Worm (Caenorhabditis elegans) whole organism, early embryonic: Measurements from ENCODE around the gene fbxa-54.

Source experiments
- B0310.2 ChIP-seq: sonication (generic microtip); optimal IDR thresholded peaks from 2 replicates; lab custom pipeline; 2016; ENCODE audit warnings: mild to moderate bottlenecking, missing genetic modification characterization, missing compliant biosample characterization
- F13C5.2 ChIP-seq: sonication (generic microtip); optimal IDR thresholded peaks from 2 replicates; lab custom pipeline; 2017; ENCODE audit warnings: mild to moderate bottlenecking, missing genetic modification characterization, inconsistent platforms, missing compliant biosample characterization
- aly-1 ChIP-seq: sonication (generic microtip); optimal IDR thresholded peaks from 2 replicates; lab custom pipeline; 2016; ENCODE audit warnings: missing genetic modification characterization, missing compliant biosample characterization
- ama-1 ChIP-seq: fragments of 150-350 bp; optimal IDR thresholded peaks from 2 replicates; lab custom pipeline; 2014
- ceh-13 ChIP-seq: fragments of 200-800 bp; sonication (Bioruptor generic); optimal IDR thresholded peaks from 2 replicates; lab custom pipeline; 2018; ENCODE audit warnings: mild to moderate bottlenecking, missing genetic modification characterization, missing compliant biosample characterization
- ceh-36 ChIP-seq: sonication (generic microtip); optimal IDR thresholded peaks from 2 replicates; lab custom pipeline; 2016; ENCODE audit warnings: missing genetic modification characterization, inconsistent platforms, missing compliant biosample characterization
- ets-7 ChIP-seq: sonication (generic microtip); optimal IDR thresholded peaks from 2 replicates; lab custom pipeline; 2016; ENCODE audit warnings: missing genotype, missing genetic modification characterization, missing compliant biosample characterization
- flt-1 ChIP-seq: fragments of 200-800 bp; sonication (Bioruptor generic); IDR thresholded peaks from 2 replicates; pipeline ENCODE4 v1.3.6; 2022; ENCODE audit warnings: missing genetic modification characterization, missing compliant biosample characterization
- hmbx-1 ChIP-seq: sonication (generic microtip); optimal IDR thresholded peaks from 2 replicates; lab custom pipeline; 2016; ENCODE audit warnings: mild to moderate bottlenecking, missing genetic modification characterization, missing compliant biosample characterization
- hmg-4 ChIP-seq: fragments of 200-800 bp; sonication (Bioruptor generic); optimal IDR thresholded peaks from 2 replicates; lab custom pipeline; 2018; ENCODE audit warnings: mild to moderate bottlenecking, missing genetic modification characterization, missing compliant biosample characterization
- hnd-1 ChIP-seq: sonication (generic microtip); optimal IDR thresholded peaks from 2 replicates; lab custom pipeline; 2016; ENCODE audit warnings: missing genetic modification characterization, missing compliant biosample characterization
- pes-1 ChIP-seq: fragments of 200-800 bp; sonication (Bioruptor generic); IDR thresholded peaks from 2 replicates; pipeline ENCODE4 v1.3.6; 2022; ENCODE audit warnings: missing genetic modification reagents, missing genetic modification characterization, missing compliant biosample characterization
- scrt-1 ChIP-seq: fragments of 200-800 bp; sonication (Bioruptor generic); IDR thresholded peaks from 2 replicates; pipeline ENCODE4 v1.3.6; 2022; ENCODE audit warnings: missing genetic modification characterization, missing compliant biosample characterization
- sea-1 ChIP-seq: fragments of 200-800 bp; sonication (Bioruptor generic); conservative IDR thresholded peaks from 2 replicates; pipeline ENCODE4 v1.3.6; 2022; ENCODE audit warnings: missing genetic modification characterization, missing compliant biosample characterization
- tbx-11 ChIP-seq: fragments of 200-800 bp; sonication (Bioruptor generic); IDR thresholded peaks from 2 replicates; pipeline ENCODE4 v1.3.6; 2022; ENCODE audit warnings: missing genetic modification characterization, missing compliant biosample characterization
- tbx-37 ChIP-seq: fragments of 200-800 bp; sonication (Bioruptor generic); conservative IDR thresholded peaks from 2 replicates; pipeline ENCODE4 v1.3.6; 2022; ENCODE audit warnings: missing genetic modification reagents, missing genetic modification characterization, missing compliant biosample characterization
- tra-4 ChIP-seq: sonication (generic microtip); optimal IDR thresholded peaks from 2 replicates; lab custom pipeline; 2017; ENCODE audit warnings: missing genetic modification characterization, missing compliant biosample characterization

The fbxa-54 gene

ce11 chrIII:950472-950871, 5.7 kb upstream of the fbxa-54 start, which contains the start of the genes fbxa-67 and fbxa-11:
TSS of gene fbxa-67 (minus strand) at chrIII:950670.
TSS of gene fbxa-11 (plus strand) at chrIII:950869.
- TF ChIP-seq ets-7 (tag; lab: Kevin White, UChicago): no peak
- no peak for TF ChIP-seq hmg-4 (GFP tag; lab: Kevin White, UChicago)
- TF ChIP-seq sea-1 (GFP tag; lab: Robert Waterston, UW): no peak
- TF ChIP-seq scrt-1 (GFP tag; lab: Robert Waterston, UW): no peak
- TF ChIP-seq pes-1 (GFP tag; lab: Robert Waterston, UW): no peak
- TF ChIP-seq ceh-13: no peak
- no peak for TF ChIP-seq ceh-36 (tag; lab: Kevin White, UChicago)
- TF ChIP-seq aly-1 (tag; lab: Kevin White, UChicago): no peak
- no peak for TF ChIP-seq ama-1 (lab: Kevin White, UChicago)
- no peak for TF ChIP-seq F13C5.2 (tag; lab: Kevin White, UChicago)
- no peak for TF ChIP-seq hnd-1 (tag; lab: Kevin White, UChicago)
- TF ChIP-seq flt-1 (GFP tag; lab: Robert Waterston, UW): no peak
- TF ChIP-seq hmbx-1: no peak
- no peak for TF ChIP-seq B0310.2 (tag; lab: Kevin White, UChicago)

- TF ChIP-seq sea-1 (GFP tag; lab: Robert Waterston, UW) (no peak), B0310.2 (tag; lab: Kevin White, UChicago) (no peak), pes-1 (GFP tag; lab: Robert Waterston, UW) (no peak), ceh-13 (no peak), tra-4 (tag; lab: Kevin White, UChicago) (no peak), ceh-36 (tag; lab: Kevin White, UChicago) (no peak), scrt-1 (GFP tag; lab: Robert Waterston, UW) (no peak), F13C5.2 (tag; lab: Kevin White, UChicago) (no peak), aly-1 (tag; lab: Kevin White, UChicago) (no peak), tbx-11 (GFP tag; lab: Robert Waterston, UW) (no peak), hmbx-1 (no peak), ets-7 (tag; lab: Kevin White, UChicago) (no peak)
Measured at ce11 chrIII:952184-952583, 4.0 kb upstream of the fbxa-54 start, which contains the start of gene fbxa-10. TSS of gene fbxa-10 (plus strand) at chrIII:952390.

DNA sequence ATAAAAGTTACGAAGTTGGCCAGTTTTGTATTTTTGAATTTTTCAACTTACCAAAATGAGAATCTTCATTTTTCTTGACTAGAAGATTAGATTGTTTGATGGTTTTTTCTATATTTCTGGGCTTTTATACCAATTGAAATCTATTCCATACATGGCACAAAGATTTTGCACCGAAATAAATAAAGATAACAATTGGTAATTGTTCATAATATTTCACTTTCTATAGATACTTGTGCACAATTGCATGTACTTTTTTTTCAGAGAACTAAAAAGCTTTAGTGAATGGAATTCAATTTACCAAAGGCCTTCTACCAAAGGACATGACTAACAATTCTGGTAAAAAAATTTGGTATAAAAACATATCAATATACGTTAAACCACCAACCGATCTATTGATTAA, 1.6 kb upstream of the fbxa-54 start, which contains the start of the genes T12B5.15 and T12B5.14:
TSS of gene T12B5.15 (minus strand) at position 101 of the 400 bp plus-strand sequence.
TSS of gene T12B5.14 (plus strand) at position 321 of the 400 bp plus-strand sequence.
- no peak for TF ChIP-seq hmbx-1
- TF ChIP-seq ama-1 (lab: Kevin White, UChicago): no peak
- TF ChIP-seq flt-1 (GFP tag; lab: Robert Waterston, UW): no peak
- no peak for TF ChIP-seq hmg-4 (GFP tag; lab: Kevin White, UChicago)
- TF ChIP-seq tra-4 (tag; lab: Kevin White, UChicago): no peak
- no peak for TF ChIP-seq aly-1 (tag; lab: Kevin White, UChicago)
- TF ChIP-seq ceh-36 (tag; lab: Kevin White, UChicago): no peak
- no peak for TF ChIP-seq tbx-37
- no peak for TF ChIP-seq ets-7 (tag; lab: Kevin White, UChicago)
- TF ChIP-seq F13C5.2 (tag; lab: Kevin White, UChicago): no peak
- no peak for TF ChIP-seq B0310.2 (tag; lab: Kevin White, UChicago)
- TF ChIP-seq tbx-11 (GFP tag; lab: Robert Waterston, UW): no peak
- no peak for TF ChIP-seq sea-1 (GFP tag; lab: Robert Waterston, UW)
- TF ChIP-seq scrt-1 (GFP tag; lab: Robert Waterston, UW): no peak
- TF ChIP-seq ceh-13: no peak
- no peak for TF ChIP-seq hnd-1 (tag; lab: Kevin White, UChicago)
- no peak for TF ChIP-seq pes-1 (GFP tag; lab: Robert Waterston, UW)

ce11 chrIII:961948-962347, 5.8 kb downstream of the fbxa-54 start, which contains the start of gene fbxa-51:
TSS of gene fbxa-51 (plus strand) at chrIII:962269.
- no peak for TF ChIP-seq hnd-1 (tag; lab: Kevin White, UChicago)
- no peak for TF ChIP-seq sea-1 (GFP tag; lab: Robert Waterston, UW)
- TF ChIP-seq B0310.2 (tag; lab: Kevin White, UChicago): no peak
- no peak for TF ChIP-seq hmbx-1
- TF ChIP-seq tbx-37: no peak
- no peak for TF ChIP-seq pes-1 (GFP tag; lab: Robert Waterston, UW)
- TF ChIP-seq hmg-4 (GFP tag; lab: Kevin White, UChicago): no peak
- TF ChIP-seq ceh-13: no peak
- TF ChIP-seq ets-7 (tag; lab: Kevin White, UChicago): no peak
- no peak for TF ChIP-seq ceh-36 (tag; lab: Kevin White, UChicago)
- no peak for TF ChIP-seq tbx-11 (GFP tag; lab: Robert Waterston, UW)
- TF ChIP-seq tra-4 (tag; lab: Kevin White, UChicago): no peak
- no peak for TF ChIP-seq F13C5.2 (tag; lab: Kevin White, UChicago)
- TF ChIP-seq scrt-1 (GFP tag; lab: Robert Waterston, UW): no peak

ce11 chrIII:964637-965036, 8.5 kb downstream of the fbxa-54 start:
- TF ChIP-seq tbx-11 (GFP tag; lab: Robert Waterston, UW) (no peak), ceh-13 (no peak), ceh-36 (tag; lab: Kevin White, UChicago) (no peak), scrt-1 (GFP tag; lab: Robert Waterston, UW) (no peak), flt-1 (GFP tag; lab: Robert Waterston, UW) (no peak), hmbx-1 (no peak), sea-1 (GFP tag; lab: Robert Waterston, UW) (no peak), aly-1 (tag; lab: Kevin White, UChicago) (no peak), tra-4 (tag; lab: Kevin White, UChicago) (no peak)

- TF ChIP-seq tra-4 (tag; lab: Kevin White, UChicago) (no peak), F13C5.2 (tag; lab: Kevin White, UChicago) (no peak)
Measured at ce11 chrIII:966259-966658, 10.1 kb downstream of the fbxa-54 start.

DNA sequence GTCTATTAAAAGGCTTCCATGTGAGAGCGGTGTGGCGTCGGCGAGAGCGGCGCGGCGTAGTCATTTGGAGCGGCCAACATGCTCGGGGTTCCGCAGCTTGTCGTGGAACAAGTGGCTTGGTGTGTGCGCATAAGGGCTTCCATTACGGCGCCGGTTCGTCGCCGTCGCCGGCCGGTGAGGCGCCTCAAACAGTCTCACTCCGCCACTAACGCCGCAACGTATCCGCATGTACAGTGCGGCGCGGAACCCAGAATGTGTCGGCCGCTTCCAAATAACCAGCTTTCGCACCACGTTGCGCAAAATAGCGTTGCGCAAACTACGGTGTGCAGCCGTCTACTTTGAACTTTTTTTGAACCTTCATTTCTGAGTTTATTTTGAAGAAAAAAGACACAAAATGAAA, 14.8 kb downstream of the fbxa-54 start:
- TF ChIP-seq pes-1 (GFP tag; lab: Robert Waterston, UW) (no peak), tbx-11 (GFP tag; lab: Robert Waterston, UW) (no peak), hmbx-1 (no peak), scrt-1 (GFP tag; lab: Robert Waterston, UW) (no peak), ets-7 (tag; lab: Kevin White, UChicago) (no peak), F13C5.2 (tag; lab: Kevin White, UChicago) (no peak), ceh-36 (tag; lab: Kevin White, UChicago) (no peak), hnd-1 (tag; lab: Kevin White, UChicago) (no peak), tra-4 (tag; lab: Kevin White, UChicago) (no peak), sea-1 (GFP tag; lab: Robert Waterston, UW) (no peak), B0310.2 (tag; lab: Kevin White, UChicago) (no peak), tbx-37 (no peak), flt-1 (GFP tag; lab: Robert Waterston, UW) (no peak), hmg-4 (GFP tag; lab: Kevin White, UChicago) (no peak), ama-1 (lab: Kevin White, UChicago) (no peak), ceh-13 (no peak), aly-1 (tag; lab: Kevin White, UChicago) (no peak)
